Fruit fly (Drosophila melanogaster): ENCODE measurements around the gene CG6005.

dm6 chr3R:18990514-18990913 lies 33.3 kb downstream of the CG6005 start:
- TF ChIP-seq psq (GFP tag; optimal IDR thresholded peaks at IDR 0.05) = peak; percentile 60
- peak in 1 of 2 experiments; percentile 76 for TF ChIP-seq foxo (GFP tag; optimal IDR thresholded peaks at IDR 0.05)
- TF ChIP-seq Mio (GFP tag; optimal IDR thresholded peaks at IDR 0.05) = no peak
- TF ChIP-seq HLH106 (tag; optimal IDR thresholded peaks at IDR 0.05) = peak; percentile 58
- no peak for TF ChIP-seq usp (GFP tag; optimal IDR thresholded peaks at IDR 0.05)
- no peak for TF ChIP-seq Vsx2 (GFP tag; optimal IDR thresholded peaks at IDR 0.05; ENCODE audit: partially characterized antibody)
- no peak for TF ChIP-seq Dfd (GFP tag; optimal IDR thresholded peaks at IDR 0.05)
